Worm (Caenorhabditis elegans): Measurements from ENCODE around the gene mbf-1.

- no peak for TF ChIP-seq ceh-43 (GFP tag; optimal IDR thresholded peaks at IDR 0.05)
- TF ChIP-seq elt-1 (tag; optimal IDR thresholded peaks at IDR 0.05; ENCODE audit: borderline replicate concordance, insufficient read depth), result no peak
- no peak for TF ChIP-seq nhr-237 (tag; optimal IDR thresholded peaks at IDR 0.05)
- no peak for TF ChIP-seq lin-13 (tag; optimal IDR thresholded peaks at IDR 0.05)
- no peak for TF ChIP-seq snpc-4 (tag; optimal IDR thresholded peaks at IDR 0.05)
- no peak for TF ChIP-seq mep-1 (tag; optimal IDR thresholded peaks at IDR 0.05)
Observed at ce11 chrIV:11458700-11459263, 21.4 kb downstream of the mbf-1 start.
